Fruit fly (Drosophila melanogaster) whole organism, embryonic: ENCODE measurements around the gene CG43880.

ENCODE experiments used
- Aef1 ChIP-seq: fragments of 200-800 bp; sonication (Bioruptor generic); IDR thresholded peaks from 3 replicates; pipeline ENCODE4 v1.3.6; 2022; ENCODE audit warnings: missing biosample characterization, missing genetic modification characterization
- Atf3 ChIP-seq: fragments of 200-800 bp; sonication (Bioruptor generic); optimal IDR thresholded peaks from 3 replicates; lab custom pipeline; 2016; ENCODE audit warnings: missing biosample characterization, missing genetic modification characterization
- BtbVII ChIP-seq: fragments of 200-800 bp; sonication (Bioruptor generic); optimal IDR thresholded peaks from 3 replicates; lab custom pipeline; 2017; ENCODE audit warnings: missing biosample characterization, mild to moderate bottlenecking, missing genetic modification characterization
- CG10274 ChIP-seq: fragments of 200-800 bp; sonication (Bioruptor generic); optimal IDR thresholded peaks from 3 replicates; lab custom pipeline; 2017; ENCODE audit warnings: missing biosample characterization, mild to moderate bottlenecking, missing genetic modification characterization
- CG12769 ChIP-seq: fragments of 200-800 bp; sonication (Bioruptor generic); optimal IDR thresholded peaks from 2 replicates; lab custom pipeline; 2019; ENCODE audit warnings: missing biosample characterization, mild to moderate bottlenecking, missing genetic modification characterization, moderate library complexity
- CG17361 ChIP-seq: fragments of 200-800 bp; sonication (Bioruptor generic); IDR thresholded peaks from 3 replicates; pipeline ENCODE4 v1.3.6; 2022; ENCODE audit warnings: missing biosample characterization, missing genetic modification characterization
- CG17568 ChIP-seq: fragments of 200-800 bp; sonication (Bioruptor generic); optimal IDR thresholded peaks from 2 replicates; lab custom pipeline; 2018; ENCODE audit warnings: missing biosample characterization, mild to moderate bottlenecking, missing genetic modification characterization, moderate library complexity
- CG17612 ChIP-seq: fragments of 200-800 bp; sonication (Bioruptor generic); IDR thresholded peaks from 2 replicates; pipeline ENCODE4 v1.3.6; 2022; ENCODE audit warnings: missing biosample characterization, missing genetic modification characterization
- CG17829 ChIP-seq: fragments of 200-800 bp; optimal IDR thresholded peaks from 2 replicates; lab custom pipeline; 2019; ENCODE audit warnings: missing biosample characterization, mild to moderate bottlenecking, missing genetic modification characterization, moderate library complexity
- CG2116 ChIP-seq: fragments of 200-800 bp; sonication (Bioruptor generic); optimal IDR thresholded peaks from 3 replicates; lab custom pipeline; 2018; ENCODE audit warnings: missing biosample characterization, mild to moderate bottlenecking, missing genetic modification characterization
- CG2712 ChIP-seq: fragments of 200-800 bp; optimal IDR thresholded peaks from 3 replicates; lab custom pipeline; 2019; ENCODE audit warnings: missing biosample characterization, mild to moderate bottlenecking, missing genetic modification characterization, moderate library complexity
- CG30020 ChIP-seq: fragments of 200-800 bp; optimal IDR thresholded peaks from 2 replicates; lab custom pipeline; 2019; ENCODE audit warnings: missing biosample characterization, mild to moderate bottlenecking, missing genetic modification characterization, moderate library complexity
- CG31441 ChIP-seq: fragments of 200-800 bp; sonication (Bioruptor generic); IDR thresholded peaks from 2 replicates; pipeline ENCODE4 v1.3.6; 2022; ENCODE audit warnings: missing biosample characterization, missing genetic modification characterization
- CG3163 ChIP-seq: fragments of 200-800 bp; sonication (Bioruptor generic); optimal IDR thresholded peaks from 3 replicates; lab custom pipeline; 2016; ENCODE audit warnings: missing biosample characterization, missing genetic modification characterization
- CG34224 ChIP-seq: fragments of 200-800 bp; sonication (Bioruptor generic); IDR thresholded peaks from 3 replicates; pipeline ENCODE4 v1.3.6; 2022; ENCODE audit warnings: missing biosample characterization, missing genetic modification characterization; ENCODE audit not compliant: partially characterized antibody
- CG3847 ChIP-seq: fragments of 200-800 bp; sonication (Bioruptor generic); IDR thresholded peaks from 2 replicates; pipeline ENCODE4 v1.3.6; 2022; ENCODE audit warnings: missing biosample characterization, missing genetic modification characterization
- CG3995 ChIP-seq: fragments of 200-800 bp; sonication (Bioruptor generic); optimal IDR thresholded peaks from 3 replicates; lab custom pipeline; 2016; ENCODE audit warnings: missing biosample characterization, missing genetic modification characterization
- CG6791 ChIP-seq: fragments of 200-800 bp; sonication (Bioruptor generic); IDR thresholded peaks from 3 replicates; pipeline ENCODE4 v1.3.6; 2022; ENCODE audit warnings: missing biosample characterization, missing genetic modification characterization; ENCODE audit not compliant: partially characterized antibody
- CG6854 ChIP-seq: fragments of 200-800 bp; sonication (Bioruptor generic); optimal IDR thresholded peaks from 3 replicates; lab custom pipeline; 2017; ENCODE audit warnings: missing biosample characterization, mild to moderate bottlenecking, missing genetic modification characterization
- CG8290 ChIP-seq, 3 experiments: fragments of 200-800 bp; sonication (Bioruptor generic); optimal IDR thresholded peaks; 2 replicates each; lab custom pipeline; 2016 to 2019; ENCODE audit warnings: missing biosample characterization in 3 of 3, missing genetic modification characterization in 3 of 3, mild to moderate bottlenecking in 2 of 3, moderate library complexity in 1 of 3
- CHES-1-like ChIP-seq: fragments of 200-800 bp; sonication (Bioruptor generic); optimal IDR thresholded peaks from 2 replicates; lab custom pipeline; 2016; ENCODE audit warnings: missing biosample characterization, missing genetic modification characterization
- Eip74EF ChIP-seq, 2 experiments: fragments of 200-800 bp in 1 of 2; fragments of >200 bp in 1 of 2; sonication (Bioruptor generic) in 1 of 2; optimal IDR thresholded peaks; 2 replicates each; lab custom pipeline; 2017 to 2019; ENCODE audit warnings: missing biosample characterization in 2 of 2, missing genetic modification characterization in 2 of 2, mild to moderate bottlenecking in 1 of 2, moderate library complexity in 1 of 2
- Gsc ChIP-seq: fragments of 200-800 bp; sonication (Bioruptor generic); IDR thresholded peaks from 2 replicates; pipeline ENCODE4 v1.3.6; 2022; ENCODE audit warnings: missing biosample characterization, missing genetic modification characterization
- HLHmδ ChIP-seq: fragments of 200-800 bp; sonication (Bioruptor generic); optimal IDR thresholded peaks from 2 replicates; lab custom pipeline; 2018; ENCODE audit warnings: missing biosample characterization, mild to moderate bottlenecking, missing genetic modification characterization, moderate library complexity
- Med ChIP-seq: fragments of 200-800 bp; sonication (Bioruptor generic); peaks from one replicate; lab custom pipeline; 2016; ENCODE audit warnings: missing biosample characterization, missing genetic modification characterization, mild to moderate bottlenecking, inconsistent platforms, moderate library complexity
- Nf-YB ChIP-seq: fragments of 200-800 bp; sonication (Bioruptor generic); optimal IDR thresholded peaks from 3 replicates; lab custom pipeline; 2019; ENCODE audit warnings: missing biosample characterization, mild to moderate bottlenecking, missing genetic modification characterization, moderate library complexity
- Oaz ChIP-seq: fragments of 200-800 bp; sonication (Bioruptor generic); IDR thresholded peaks from 2 replicates; pipeline ENCODE4 v1.3.6; 2022; ENCODE audit warnings: missing biosample characterization, missing genetic modification characterization
- Scr ChIP-seq: fragments of 200-800 bp; sonication (Bioruptor generic); IDR thresholded peaks from 2 replicates; pipeline ENCODE4 v1.3.6; 2022; ENCODE audit warnings: missing biosample characterization, missing genetic modification characterization; ENCODE audit not compliant: partially characterized antibody
- Sin3A ChIP-seq: fragments of >200 bp; optimal IDR thresholded peaks from 2 replicates; lab custom pipeline; 2018
- Vsx1 ChIP-seq: fragments of 200-800 bp; sonication (Bioruptor generic); optimal IDR thresholded peaks from 2 replicates; lab custom pipeline; 2017; ENCODE audit warnings: missing biosample characterization, mild to moderate bottlenecking, missing genetic modification characterization, missing genetic modification reagents
- amos ChIP-seq: fragments of 200-800 bp; sonication (Bioruptor generic); IDR thresholded peaks from 2 replicates; pipeline ENCODE4 v1.3.6; 2022; ENCODE audit warnings: missing biosample characterization, missing genetic modification characterization; ENCODE audit not compliant: partially characterized antibody
- ase ChIP-seq: fragments of 200-800 bp; sonication (Bioruptor generic); IDR thresholded peaks from 3 replicates; pipeline ENCODE4 v1.3.6; 2022; ENCODE audit warnings: missing biosample characterization, missing genetic modification characterization
- az2 ChIP-seq: fragments of 200-800 bp; sonication (Bioruptor generic); optimal IDR thresholded peaks from 3 replicates; lab custom pipeline; 2016; ENCODE audit warnings: missing biosample characterization, missing genetic modification characterization
- bbx ChIP-seq: fragments of 200-800 bp; sonication (Bioruptor generic); IDR thresholded peaks from 2 replicates; pipeline ENCODE4 v1.3.6; 2022; ENCODE audit warnings: missing biosample characterization, missing genetic modification characterization; ENCODE audit not compliant: partially characterized antibody
- btn ChIP-seq: fragments of 200-800 bp; sonication (Bioruptor generic); optimal IDR thresholded peaks from 2 replicates; lab custom pipeline; 2016; ENCODE audit warnings: missing biosample characterization, missing genetic modification characterization
- caup ChIP-seq: fragments of 200-800 bp; sonication (Bioruptor generic); optimal IDR thresholded peaks from 3 replicates; lab custom pipeline; 2017; ENCODE audit warnings: missing biosample characterization, mild to moderate bottlenecking, missing genetic modification characterization, moderate library complexity; ENCODE audit not compliant: severe bottlenecking
- corto ChIP-seq: fragments of 200-800 bp; sonication (Bioruptor generic); optimal IDR thresholded peaks from 2 replicates; lab custom pipeline; 2016; ENCODE audit warnings: missing biosample characterization, mild to moderate bottlenecking, missing genetic modification characterization, moderate library complexity
- ewg ChIP-seq: fragments of 200-800 bp; sonication (Bioruptor generic); optimal IDR thresholded peaks from 3 replicates; lab custom pipeline; 2017; ENCODE audit warnings: mild to moderate bottlenecking, missing biosample characterization, missing genetic modification reagents, missing genetic modification characterization
- fu2 ChIP-seq: fragments of 200-800 bp; sonication (Bioruptor generic); optimal IDR thresholded peaks from 2 replicates; lab custom pipeline; 2016; ENCODE audit warnings: missing biosample characterization, missing genetic modification characterization
- gfzf ChIP-seq: fragments of 200-800 bp; sonication (Bioruptor generic); optimal IDR thresholded peaks from 2 replicates; lab custom pipeline; 2016; ENCODE audit warnings: missing biosample characterization, mild to moderate bottlenecking, missing genetic modification characterization, moderate library complexity
- hbn ChIP-seq: fragments of 200-800 bp; sonication (Bioruptor generic); IDR thresholded peaks from 2 replicates; pipeline ENCODE4 v1.3.6; 2022; ENCODE audit warnings: missing biosample characterization, missing genetic modification characterization; ENCODE audit not compliant: partially characterized antibody
- hth ChIP-seq: fragments of >200 bp; optimal IDR thresholded peaks from 2 replicates; lab custom pipeline; 2017; ENCODE audit warnings: inconsistent platforms
- maf-S ChIP-seq: fragments of 200-800 bp; sonication (Bioruptor generic); optimal IDR thresholded peaks from 2 replicates; lab custom pipeline; 2016; ENCODE audit warnings: missing biosample characterization, missing genetic modification characterization
- mam ChIP-seq: fragments of 200-800 bp; sonication (Bioruptor generic); optimal IDR thresholded peaks from 3 replicates; lab custom pipeline; 2016; ENCODE audit warnings: missing biosample characterization, missing genetic modification characterization
- peb ChIP-seq: fragments of 200-800 bp; sonication (Bioruptor generic); IDR thresholded peaks from 2 replicates; pipeline ENCODE4 v1.3.6; 2022; ENCODE audit warnings: missing biosample characterization, missing genetic modification characterization
- sens-2 ChIP-seq: fragments of 200-800 bp; sonication (Bioruptor generic); IDR thresholded peaks from 2 replicates; pipeline ENCODE4 v1.3.6; 2022; ENCODE audit warnings: missing biosample characterization, missing genetic modification characterization
- twi ChIP-seq: fragments of 200-800 bp; optimal IDR thresholded peaks from 2 replicates; lab custom pipeline; 2019; ENCODE audit warnings: missing biosample characterization, mild to moderate bottlenecking, missing genetic modification characterization, moderate library complexity
- unc-4 ChIP-seq: fragments of 200-800 bp; sonication (Bioruptor generic); IDR thresholded peaks from 2 replicates; pipeline ENCODE4 v1.3.6; 2022; ENCODE audit warnings: missing biosample characterization, missing genetic modification characterization; ENCODE audit not compliant: partially characterized antibody

The CG43880 gene

DNA sequence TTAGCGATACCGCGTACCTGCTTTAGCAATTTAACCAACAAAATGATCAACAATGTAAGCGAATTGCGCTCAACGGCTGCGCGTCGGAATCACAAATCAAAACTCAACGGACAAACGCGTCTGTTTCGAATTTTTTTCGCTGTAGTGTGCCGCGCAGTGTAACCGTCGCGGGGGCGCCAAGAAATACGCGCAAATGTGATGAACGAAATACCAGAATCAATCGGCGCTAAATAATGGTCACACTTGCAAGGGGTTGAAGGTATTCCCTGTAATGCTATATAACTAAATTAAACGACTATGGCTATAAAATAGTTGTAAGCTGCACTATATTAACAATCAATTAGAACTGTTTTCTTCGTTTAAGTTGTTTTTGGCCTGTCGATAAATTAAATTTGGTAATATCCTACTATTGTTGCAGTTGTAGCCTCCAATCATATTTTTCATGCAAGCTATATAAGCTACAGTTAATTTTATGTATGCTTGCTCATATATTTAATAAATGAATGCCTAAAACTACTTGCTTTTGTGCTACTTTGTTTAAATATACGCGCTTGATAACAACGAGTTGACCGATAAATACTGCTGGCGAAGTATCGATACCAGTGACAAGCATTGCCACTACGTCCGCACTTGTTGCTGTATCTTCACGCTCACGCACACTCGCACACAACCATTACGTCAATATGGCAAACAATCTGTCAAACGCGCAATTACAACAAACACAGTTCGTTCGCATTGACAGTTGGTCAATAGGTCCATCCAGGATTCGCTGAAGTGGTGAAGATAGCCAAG lies 34.2 kb downstream of the CG43880 start, which contains the start of the genes pbl and CG8281 (continued):
- TF ChIP-seq mam (GFP tag; lab: Kevin White, UChicago) (peak; percentile 40), ase (GFP tag; lab: Robert Waterston, UW) (no peak), CG10274 (GFP tag; lab: Kevin White, UChicago) (no peak), amos (GFP tag; lab: Robert Waterston, UW) (peak; percentile 80), CG6854 (no peak), hbn (GFP tag; lab: Robert Waterston, UW) (peak; percentile 52), CG17361 (peak; percentile 81), corto (no peak), CG3847 (GFP tag; lab: Robert Waterston, UW) (peak; percentile 50; the same call in 1 of the 2 replicates), fu2 (GFP tag; lab: Kevin White, UChicago) (peak; percentile 15), Sin3A (lab: Kevin White, UChicago) (peak; percentile 83), unc-4 (GFP tag; lab: Robert Waterston, UW) (peak; percentile 79), sens-2 (GFP tag; lab: Robert Waterston, UW) (0 out of 2 replicates have a peak, but pooled peaks have one; percentile 35), CG34224 (GFP tag; lab: Robert Waterston, UW) (peak; percentile 82), CHES-1-like (GFP tag; lab: Kevin White, UChicago) (peak; percentile 47), CG12769 (peak; percentile 57), gfzf (GFP tag; lab: Kevin White, UChicago) (peak; percentile 93), hth (lab: Kevin White, UChicago) (no peak), Vsx1 (GFP tag; lab: Kevin White, UChicago) (no peak), bbx (GFP tag; lab: Robert Waterston, UW) (peak; percentile 78), CG2712 (peak; percentile 64), CG3163 (GFP tag; lab: Kevin White, UChicago) (peak; percentile 30), CG6791 (peak; percentile 75; the same call in 2 of the 3 replicates), BtbVII (GFP tag; lab: Kevin White, UChicago) (peak; percentile 60), twi (no peak), az2 (peak; percentile 57), peb (GFP tag; lab: Robert Waterston, UW) (no peak), btn (no peak), ewg (GFP tag; lab: Kevin White, UChicago) (peak; percentile 88), HLHmδ (GFP tag; lab: Kevin White, UChicago) (peak; percentile 48), CG17612 (GFP tag; lab: Robert Waterston, UW) (no peak), CG17829 (tag; lab: Kevin White, UChicago) (peak; percentile 67), Eip74EF (GFP tag; optimal IDR thresholded peaks at IDR 0.05; lab: Kevin White, UChicago) (no peak), CG31441 (peak; percentile 41; the same call in 1 of the 2 replicates), CG2116 (peak; percentile 73), Gsc (GFP tag; lab: Robert Waterston, UW) (no peak), Med (GFP tag; lab: Kevin White, UChicago) (peak; percentile 79), Oaz (GFP tag; lab: Robert Waterston, UW) (no peak), Aef1 (0 out of 3 replicates have a peak, but pooled peaks have one; percentile 24), CG3995 (peak; percentile 20), Scr (peak; percentile 73), CG8290 (GFP tag; optimal IDR thresholded peaks at IDR 0.05; lab: Kevin White, UChicago) (no peak), CG8290 (tag; optimal IDR thresholded peaks at IDR 0.05; lab: Kevin White, UChicago) (peak in 1 of 2 experiments; percentile 29), Nf-YB (GFP tag; lab: Kevin White, UChicago) (peak; percentile 13), caup (GFP tag; lab: Kevin White, UChicago) (peak; percentile 49), CG30020 (tag; lab: Kevin White, UChicago) (peak; percentile 34), maf-S (GFP tag; lab: Kevin White, UChicago) (peak; percentile 15), CG17568 (GFP tag; lab: Kevin White, UChicago) (peak; percentile 46), Atf3 (GFP tag; lab: Kevin White, UChicago) (peak; percentile 17)
